Fruit fly (Drosophila melanogaster) whole organism, prepupa: Measurements from ENCODE around the gene mRpS35.

Source experiments
- Blimp-1 ChIP-seq: fragments of 200-800 bp; sonication (Bioruptor generic); optimal IDR thresholded peaks from 3 replicates; lab custom pipeline; 2017; ENCODE audit warnings: missing biosample characterization, missing genetic modification characterization, mild to moderate bottlenecking, moderate library complexity, missing genetic modification reagents
- CG10631 ChIP-seq: fragments of 200-800 bp; sonication (Bioruptor generic); optimal IDR thresholded peaks from 2 replicates; lab custom pipeline; 2016; ENCODE audit warnings: missing biosample characterization, missing genetic modification characterization
- CG10669 ChIP-seq: fragments of 200-800 bp; sonication (Bioruptor generic); optimal IDR thresholded peaks from 3 replicates; lab custom pipeline; 2018; ENCODE audit warnings: missing biosample characterization, mild to moderate bottlenecking, missing genetic modification characterization, moderate library complexity
- CG11294 ChIP-seq: fragments of 200-800 bp; sonication (Bioruptor generic); IDR thresholded peaks from 2 replicates; pipeline ENCODE4 v1.3.6; 2022; ENCODE audit warnings: missing biosample characterization, missing genetic modification characterization
- CG11762 ChIP-seq: fragments of 200-800 bp; sonication (Bioruptor generic); optimal IDR thresholded peaks from 3 replicates; lab custom pipeline; 2016; ENCODE audit warnings: missing biosample characterization, missing genetic modification characterization; ENCODE audit not compliant: insufficient read depth
- CG11902 ChIP-seq: fragments of 200-800 bp; sonication (Bioruptor generic); optimal IDR thresholded peaks from 3 replicates; lab custom pipeline; 2016; ENCODE audit warnings: missing biosample characterization, missing genetic modification characterization
- CG15336 ChIP-seq: fragments of 200-800 bp; sonication (Bioruptor generic); IDR thresholded peaks from 2 replicates; pipeline ENCODE4 v1.3.6; 2022; ENCODE audit warnings: missing biosample characterization, missing genetic modification characterization
- CG1621 ChIP-seq: fragments of 200-800 bp; sonication (Bioruptor generic); optimal IDR thresholded peaks from 3 replicates; lab custom pipeline; 2018; ENCODE audit warnings: missing biosample characterization, mild to moderate bottlenecking, missing genetic modification characterization
- CG16779 ChIP-seq: fragments of 200-800 bp; sonication (Bioruptor generic); optimal IDR thresholded peaks from 3 replicates; lab custom pipeline; 2017; ENCODE audit warnings: missing biosample characterization, mild to moderate bottlenecking, missing genetic modification characterization
- CG31627 ChIP-seq: fragments of 200-800 bp; sonication (Bioruptor generic); optimal IDR thresholded peaks from 3 replicates; lab custom pipeline; 2016; ENCODE audit warnings: missing biosample characterization, missing genetic modification characterization
- CG34406 ChIP-seq: fragments of 200-800 bp; sonication (Bioruptor generic); optimal IDR thresholded peaks from 3 replicates; lab custom pipeline; 2016; ENCODE audit warnings: missing biosample characterization, missing genetic modification characterization
- CG3919 ChIP-seq: fragments of 200-800 bp; sonication (Bioruptor generic); optimal IDR thresholded peaks from 3 replicates; lab custom pipeline; 2016; ENCODE audit warnings: missing biosample characterization, missing genetic modification characterization
- CG4318 ChIP-seq: fragments of 200-800 bp; sonication (Bioruptor generic); optimal IDR thresholded peaks from 3 replicates; lab custom pipeline; 2017; ENCODE audit warnings: missing biosample characterization, mild to moderate bottlenecking, missing genetic modification characterization
- CG6792 ChIP-seq: fragments of 200-800 bp; sonication (Bioruptor generic); optimal IDR thresholded peaks from 3 replicates; lab custom pipeline; 2016; ENCODE audit warnings: missing biosample characterization, missing genetic modification characterization
- CG6808 ChIP-seq: fragments of 200-800 bp; sonication (Bioruptor generic); optimal IDR thresholded peaks from 3 replicates; lab custom pipeline; 2017; ENCODE audit warnings: missing biosample characterization, missing genetic modification characterization, mild to moderate bottlenecking, moderate library complexity, missing genetic modification reagents
- CG7368 ChIP-seq: fragments of 200-800 bp; sonication (Bioruptor generic); optimal IDR thresholded peaks from 3 replicates; lab custom pipeline; 2016; ENCODE audit warnings: missing biosample characterization, missing genetic modification characterization
- CG8119 ChIP-seq: fragments of 200-800 bp; sonication (Bioruptor generic); IDR thresholded peaks from 3 replicates; pipeline ENCODE4 v1.3.6; 2022; ENCODE audit warnings: missing biosample characterization, missing genetic modification characterization
- CG8319 ChIP-seq: fragments of 200-800 bp; sonication (Bioruptor generic); optimal IDR thresholded peaks from 3 replicates; lab custom pipeline; 2016; ENCODE audit warnings: missing biosample characterization, missing genetic modification characterization
- CG8632 ChIP-seq: fragments of 200-800 bp; sonication (Bioruptor generic); optimal IDR thresholded peaks from 3 replicates; lab custom pipeline; 2016; ENCODE audit warnings: missing biosample characterization, missing genetic modification characterization
- CG9139 ChIP-seq: fragments of 200-800 bp; sonication (Bioruptor generic); optimal IDR thresholded peaks from 3 replicates; lab custom pipeline; 2017; ENCODE audit warnings: missing biosample characterization, mild to moderate bottlenecking, missing genetic modification characterization
- Eip75B ChIP-seq: fragments of 200-800 bp; sonication (Bioruptor generic); optimal IDR thresholded peaks from 3 replicates; lab custom pipeline; 2016; ENCODE audit warnings: missing biosample characterization, missing genetic modification characterization
- Eip78C ChIP-seq: fragments of 200-800 bp; sonication (Bioruptor generic); peaks from one replicate; lab custom pipeline; 2016; ENCODE audit warnings: missing biosample characterization, missing genetic modification characterization
- Eip93F ChIP-seq: fragments of 200-800 bp; sonication (Bioruptor generic); optimal IDR thresholded peaks from 2 replicates; lab custom pipeline; 2016; ENCODE audit warnings: missing biosample characterization, mild to moderate bottlenecking, missing genetic modification characterization
- Ets21C ChIP-seq: fragments of 200-800 bp; sonication (Bioruptor generic); optimal IDR thresholded peaks from 3 replicates; lab custom pipeline; 2016; ENCODE audit warnings: missing biosample characterization, missing genetic modification characterization
- Hr38 ChIP-seq: sonication (Bioruptor generic); optimal IDR thresholded peaks from 2 replicates; lab custom pipeline; 2016; ENCODE audit warnings: missing biosample characterization, missing genetic modification characterization
- Hr39 ChIP-seq: fragments of 200-800 bp; sonication (Bioruptor generic); optimal IDR thresholded peaks from 2 replicates; lab custom pipeline; 2016; ENCODE audit warnings: missing biosample characterization, missing genetic modification characterization
- Lpt ChIP-seq: fragments of 200-800 bp; sonication (Bioruptor generic); optimal IDR thresholded peaks from 3 replicates; lab custom pipeline; 2016; ENCODE audit warnings: missing biosample characterization, missing genetic modification characterization
- OdsH ChIP-seq: fragments of 200-800 bp; sonication (Bioruptor generic); optimal IDR thresholded peaks from 3 replicates; lab custom pipeline; 2016; ENCODE audit warnings: missing biosample characterization, missing genetic modification characterization
- Smox ChIP-seq: fragments of 200-800 bp; sonication (Bioruptor generic); optimal IDR thresholded peaks from 3 replicates; lab custom pipeline; 2016; ENCODE audit warnings: missing biosample characterization, missing genetic modification characterization
- Sox102F ChIP-seq: fragments of 200-800 bp; sonication (Bioruptor generic); optimal IDR thresholded peaks from 2 replicates; lab custom pipeline; 2016; ENCODE audit warnings: missing biosample characterization, mild to moderate bottlenecking, missing genetic modification characterization
- Sox15 ChIP-seq: fragments of 200-800 bp; sonication (Bioruptor generic); optimal IDR thresholded peaks from 3 replicates; lab custom pipeline; 2016; ENCODE audit warnings: missing biosample characterization, missing genetic modification characterization
- achi ChIP-seq: fragments of 200-800 bp; sonication (Bioruptor generic); optimal IDR thresholded peaks from 3 replicates; lab custom pipeline; 2016; ENCODE audit warnings: missing biosample characterization, missing genetic modification characterization
- acj6 ChIP-seq: fragments of 200-800 bp; sonication (Bioruptor generic); optimal IDR thresholded peaks from 3 replicates; lab custom pipeline; 2016; ENCODE audit warnings: missing biosample characterization, missing genetic modification characterization
- cyc ChIP-seq: fragments of 200-800 bp; sonication (Bioruptor generic); optimal IDR thresholded peaks from 3 replicates; lab custom pipeline; 2016; ENCODE audit warnings: missing biosample characterization, missing genetic modification characterization
- dac ChIP-seq: fragments of 200-800 bp; sonication (Bioruptor generic); optimal IDR thresholded peaks from 2 replicates; lab custom pipeline; 2017; ENCODE audit warnings: missing biosample characterization, mild to moderate bottlenecking, missing genetic modification characterization
- dsx ChIP-seq: fragments of 200-800 bp; optimal IDR thresholded peaks from 3 replicates; lab custom pipeline; 2019; ENCODE audit warnings: missing biosample characterization, mild to moderate bottlenecking, missing genetic modification characterization, moderate library complexity; ENCODE audit not compliant: poor library complexity, severe bottlenecking
- eg ChIP-seq: fragments of 200-800 bp; sonication (Bioruptor generic); IDR thresholded peaks from 3 replicates; pipeline ENCODE4 v1.3.6; 2022; ENCODE audit warnings: missing biosample characterization, missing genetic modification characterization
- fd59A ChIP-seq: fragments of 200-800 bp; sonication (Bioruptor generic); optimal IDR thresholded peaks from 2 replicates; lab custom pipeline; 2017; ENCODE audit warnings: missing biosample characterization, mild to moderate bottlenecking, missing genetic modification characterization, missing genetic modification reagents
- fd85E ChIP-seq: fragments of 200-800 bp; sonication (Bioruptor generic); optimal IDR thresholded peaks from 3 replicates; lab custom pipeline; 2016; ENCODE audit warnings: missing biosample characterization, missing genetic modification characterization
- lz ChIP-seq: fragments of 200-800 bp; sonication (Bioruptor generic); optimal IDR thresholded peaks from 3 replicates; lab custom pipeline; 2016; ENCODE audit warnings: missing biosample characterization, missing genetic modification characterization
- net ChIP-seq: fragments of 200-800 bp; sonication (Bioruptor generic); optimal IDR thresholded peaks from 3 replicates; lab custom pipeline; 2016; ENCODE audit warnings: missing biosample characterization, missing genetic modification characterization
- pdm3 ChIP-seq: fragments of 200-800 bp; sonication (Bioruptor generic); optimal IDR thresholded peaks from 3 replicates; lab custom pipeline; 2016; ENCODE audit warnings: missing biosample characterization, missing genetic modification characterization
- salr ChIP-seq, 2 experiments: fragments of 200-800 bp; sonication (Bioruptor generic); optimal IDR thresholded peaks; 3 replicates each; lab custom pipeline; 2016 to 2018; ENCODE audit warnings: missing biosample characterization in 2 of 2, missing genetic modification characterization in 2 of 2, mild to moderate bottlenecking in 1 of 2
- spab ChIP-seq: fragments of 200-800 bp; sonication (Bioruptor generic); optimal IDR thresholded peaks from 2 replicates; lab custom pipeline; 2017; ENCODE audit warnings: missing biosample characterization, mild to moderate bottlenecking, missing genetic modification characterization, missing genetic modification reagents
- svp ChIP-seq: fragments of 200-800 bp; sonication (Bioruptor generic); peaks from one replicate; lab custom pipeline; 2016; ENCODE audit warnings: missing biosample characterization, missing genetic modification characterization
- topi ChIP-seq: fragments of 200-800 bp; sonication (Bioruptor generic); optimal IDR thresholded peaks from 3 replicates; lab custom pipeline; 2016; ENCODE audit warnings: missing biosample characterization, missing genetic modification characterization
- vri ChIP-seq: fragments of 200-800 bp; sonication (Bioruptor generic); optimal IDR thresholded peaks from 3 replicates; lab custom pipeline; 2016; ENCODE audit warnings: missing biosample characterization, mild to moderate bottlenecking, missing genetic modification characterization

The mRpS35 gene

DNA sequence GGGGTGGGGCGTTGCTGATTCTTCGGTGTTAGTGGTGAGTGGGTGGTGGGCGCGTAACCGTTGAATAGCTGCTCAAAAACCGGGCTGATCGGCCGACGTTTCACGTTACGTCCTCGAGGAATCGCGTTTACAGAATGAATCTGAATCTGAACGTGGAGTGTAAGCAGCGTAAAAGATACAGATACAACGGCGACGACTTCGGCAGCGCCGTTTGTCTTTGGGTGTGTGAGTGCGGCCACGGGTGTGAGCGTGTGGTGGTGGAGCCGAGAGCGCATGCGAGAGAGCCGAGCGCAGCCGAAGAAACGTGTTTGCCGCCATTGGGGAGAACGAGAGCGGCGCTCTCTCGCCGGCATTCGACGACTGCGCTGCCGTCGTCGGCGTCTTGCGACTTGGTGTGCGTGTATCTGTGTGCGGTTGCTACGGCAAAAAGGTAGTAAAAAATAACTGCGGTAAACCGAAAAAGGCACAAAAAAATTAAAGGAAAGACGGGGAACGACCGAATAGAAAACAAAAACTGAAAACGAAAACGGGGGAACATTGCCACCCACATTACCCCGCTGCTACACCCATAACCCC lies 40.3 kb downstream of the mRpS35 start (continued):
- TF ChIP-seq dac (GFP tag; lab: Kevin White, UChicago) = peak; percentile 43
- TF ChIP-seq lz (GFP tag; lab: Kevin White, UChicago) = no peak
- peak; percentile 86 for TF ChIP-seq CG15336
- TF ChIP-seq CG9139 (GFP tag; lab: Kevin White, UChicago) = peak; percentile 98
- peak; percentile 9; the same call in 1 of the 2 replicates for TF ChIP-seq CG11294 (GFP tag; lab: Robert Waterston, UW)
- peak; percentile 16 for TF ChIP-seq Eip93F (GFP tag; lab: Kevin White, UChicago)
- no peak for TF ChIP-seq Ets21C (GFP tag; lab: Kevin White, UChicago)
- peak; percentile 86 for TF ChIP-seq CG10669 (GFP tag; lab: Kevin White, UChicago)
- TF ChIP-seq CG4318 (GFP tag; lab: Kevin White, UChicago) = no peak
- TF ChIP-seq CG31627 (GFP tag; lab: Kevin White, UChicago) = no peak
- peak; percentile 47 for TF ChIP-seq CG7368
- peak; percentile 74 for TF ChIP-seq CG3919
- peak; percentile 49 for TF ChIP-seq CG8632 (GFP tag; lab: Kevin White, UChicago)
- peak; percentile 77 for TF ChIP-seq Sox102F (GFP tag; lab: Kevin White, UChicago)
- TF ChIP-seq Eip78C = peak; percentile 89
- peak; percentile 81 for TF ChIP-seq Lpt (GFP tag; lab: Kevin White, UChicago)
- TF ChIP-seq OdsH = peak; percentile 64
- TF ChIP-seq CG10631 = peak; percentile 32
- peak; percentile 93 for TF ChIP-seq eg (GFP tag; lab: Robert Waterston, UW)
- peak; percentile 24 for TF ChIP-seq CG8319 (GFP tag; lab: Kevin White, UChicago)
- TF ChIP-seq vri (GFP tag; lab: Kevin White, UChicago) = peak; percentile 72
- no peak for TF ChIP-seq Hr38
- TF ChIP-seq CG6792 (GFP tag; lab: Kevin White, UChicago) = no peak
- TF ChIP-seq pdm3 (GFP tag; lab: Kevin White, UChicago) = no peak
- peak; percentile 50 to 66 for TF ChIP-seq salr (GFP tag; optimal IDR thresholded peaks at IDR 0.05; lab: Kevin White, UChicago)
- TF ChIP-seq cyc = no peak
- TF ChIP-seq CG11762 (GFP tag; lab: Kevin White, UChicago) = peak; percentile 56
- TF ChIP-seq svp (GFP tag; lab: Kevin White, UChicago) = peak; percentile 81
- peak; percentile 95 for TF ChIP-seq CG16779 (tag; lab: Kevin White, UChicago)
- TF ChIP-seq CG34406 (GFP tag; lab: Kevin White, UChicago) = peak; percentile 64
- TF ChIP-seq CG8119 (GFP tag; lab: Robert Waterston, UW) = peak; percentile 91
- TF ChIP-seq Sox15 = no peak
- peak; percentile 64 for TF ChIP-seq fd59A (GFP tag; lab: Kevin White, UChicago)
- peak; percentile 94 for TF ChIP-seq spab
- TF ChIP-seq topi (GFP tag; lab: Kevin White, UChicago) = peak; percentile 54
- peak; percentile 97 for TF ChIP-seq CG6808
- TF ChIP-seq, all 60 proteins: peak for 48

DNA sequence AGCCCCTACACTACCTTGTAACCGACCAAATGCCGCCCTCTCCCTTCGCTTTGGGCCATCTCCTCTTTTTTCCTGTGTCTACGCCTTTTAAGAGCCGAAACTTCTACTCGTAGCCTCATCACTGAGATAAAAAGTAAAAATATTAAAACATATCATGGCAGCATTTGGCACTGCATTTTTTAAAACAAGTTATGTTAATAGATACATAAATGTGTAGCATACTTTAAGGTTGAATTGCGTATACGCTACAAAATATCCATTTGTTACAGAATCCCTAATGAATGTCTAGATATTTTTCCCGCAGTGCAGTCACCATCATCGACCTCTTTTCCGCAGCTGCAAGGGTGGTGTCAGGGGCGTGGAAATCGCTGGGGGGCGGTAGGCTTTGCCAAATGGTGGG lies 42.3 kb downstream of the mRpS35 start:
- TF ChIP-seq salr (GFP tag; optimal IDR thresholded peaks at IDR 0.05; lab: Kevin White, UChicago) = peak; percentile 93 to 96
- TF ChIP-seq CG1621 = peak; percentile 96
- TF ChIP-seq topi (GFP tag; lab: Kevin White, UChicago) = peak; percentile 86
- TF ChIP-seq Eip75B (GFP tag; lab: Kevin White, UChicago) = peak; percentile 96
- peak; percentile 88 for TF ChIP-seq CG11762 (GFP tag; lab: Kevin White, UChicago)
- peak; percentile 85 for TF ChIP-seq Lpt (GFP tag; lab: Kevin White, UChicago)
- TF ChIP-seq CG7368 = peak; percentile 85
- peak; percentile 97 for TF ChIP-seq Eip78C
- peak; percentile 74 for TF ChIP-seq Smox (GFP tag; lab: Kevin White, UChicago)
- TF ChIP-seq CG11294 (GFP tag; lab: Robert Waterston, UW) = peak; percentile 89
- TF ChIP-seq CG3919 = peak; percentile 95
- peak; percentile 76 for TF ChIP-seq Ets21C (GFP tag; lab: Kevin White, UChicago)
- peak; percentile 66 for TF ChIP-seq vri (GFP tag; lab: Kevin White, UChicago)
- TF ChIP-seq dsx (GFP tag; lab: Kevin White, UChicago) = peak; percentile 89
- peak; percentile 90 for TF ChIP-seq CG6808
- peak; percentile 85 for TF ChIP-seq CG34406 (GFP tag; lab: Kevin White, UChicago)
- no peak for TF ChIP-seq Blimp-1 (GFP tag; lab: Kevin White, UChicago)
- TF ChIP-seq achi (GFP tag; lab: Kevin White, UChicago) = peak; percentile 93
- peak; percentile 70 for TF ChIP-seq Eip93F (GFP tag; lab: Kevin White, UChicago)
- peak; percentile 82 for TF ChIP-seq Hr39 (GFP tag; lab: Kevin White, UChicago)
- peak; percentile 93 for TF ChIP-seq acj6 (GFP tag; lab: Kevin White, UChicago)
- peak; percentile 93 for TF ChIP-seq pdm3 (GFP tag; lab: Kevin White, UChicago)
- TF ChIP-seq CG10669 (GFP tag; lab: Kevin White, UChicago) = peak; percentile 96
- no peak for TF ChIP-seq Hr38
- peak; percentile 80 for TF ChIP-seq fd85E (GFP tag; lab: Kevin White, UChicago)
- peak; percentile 89 for TF ChIP-seq dac (GFP tag; lab: Kevin White, UChicago)
- TF ChIP-seq CG6792 (GFP tag; lab: Kevin White, UChicago) = peak; percentile 91
- TF ChIP-seq lz (GFP tag; lab: Kevin White, UChicago) = peak; percentile 87
- peak; percentile 75 for TF ChIP-seq CG9139 (GFP tag; lab: Kevin White, UChicago)
- peak; percentile 90 for TF ChIP-seq net (GFP tag; lab: Kevin White, UChicago)
- peak; percentile 74 for TF ChIP-seq CG11902 (GFP tag; lab: Kevin White, UChicago)
